Worm (Caenorhabditis elegans): ENCODE measurements around the gene F41H10.12.

The F41H10.12 gene

DNA sequence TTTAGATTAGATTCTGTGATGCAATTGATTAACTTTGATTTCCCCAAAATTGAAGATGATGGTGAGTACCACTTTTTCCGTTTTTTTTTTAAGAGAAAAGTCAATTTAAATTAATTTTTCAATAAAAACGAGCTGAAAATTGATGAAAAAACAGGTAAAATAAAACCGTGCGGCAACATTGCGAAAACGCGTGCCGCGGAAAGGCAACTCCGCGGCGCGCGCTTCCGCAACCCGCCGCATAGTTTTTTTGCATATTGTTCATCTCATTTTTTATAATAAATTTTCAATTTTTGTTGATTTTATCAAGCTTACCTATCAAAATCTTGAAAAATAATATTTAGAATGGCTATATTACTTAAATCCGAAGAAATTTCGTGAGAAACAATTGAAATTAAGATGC lies 14.2 kb upstream of the F41H10.12 start:
- TF ChIP-seq him-1 (tag; optimal IDR thresholded peaks at IDR 0.05) (no peak), dao-5 (tag; optimal IDR thresholded peaks at IDR 0.05) (no peak), W03F9.2 (tag; optimal IDR thresholded peaks at IDR 0.05) (no peak)

DNA sequence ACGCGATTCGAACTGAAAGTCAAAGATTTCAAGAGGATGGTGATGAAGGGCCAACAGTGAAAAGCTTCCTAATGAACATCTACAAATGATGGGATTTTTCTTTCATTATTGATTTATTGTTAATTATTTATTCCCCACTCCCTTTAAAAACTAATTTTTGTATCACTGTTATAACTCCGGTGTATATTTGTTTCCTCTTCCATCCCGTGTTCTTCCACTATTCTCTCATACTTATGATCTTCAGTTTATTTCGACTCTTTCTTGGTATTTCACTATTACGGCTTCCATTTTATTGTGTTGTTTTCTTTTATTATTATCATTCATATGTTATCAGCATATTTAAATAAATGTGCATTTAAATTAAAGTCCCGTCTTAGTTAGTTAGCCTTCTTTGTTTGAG lies 10.8 kb upstream of the F41H10.12 start:
- TF ChIP-seq dao-5 (tag; optimal IDR thresholded peaks at IDR 0.05) (no peak), him-1 (tag; optimal IDR thresholded peaks at IDR 0.05) (no peak), W03F9.2 (tag; optimal IDR thresholded peaks at IDR 0.05) (no peak)

ce11 chrIV:5374946-5375345 lies 10.2 kb upstream of the F41H10.12 start:
- no peak for TF ChIP-seq him-1 (tag; optimal IDR thresholded peaks at IDR 0.05)
- TF ChIP-seq dao-5 (tag; optimal IDR thresholded peaks at IDR 0.05), result no peak
- TF ChIP-seq W03F9.2 (tag; optimal IDR thresholded peaks at IDR 0.05), result no peak

ce11 chrIV:5377062-5377461 lies 8.1 kb upstream of the F41H10.12 start, which contains the start of gene elo-5:
Gene elo-5, minus strand, starts transcription at chrIV:5377117.
- TF ChIP-seq dao-5 (tag; optimal IDR thresholded peaks at IDR 0.05) (no peak), him-1 (tag; optimal IDR thresholded peaks at IDR 0.05) (no peak), W03F9.2 (tag; optimal IDR thresholded peaks at IDR 0.05) (no peak)

DNA sequence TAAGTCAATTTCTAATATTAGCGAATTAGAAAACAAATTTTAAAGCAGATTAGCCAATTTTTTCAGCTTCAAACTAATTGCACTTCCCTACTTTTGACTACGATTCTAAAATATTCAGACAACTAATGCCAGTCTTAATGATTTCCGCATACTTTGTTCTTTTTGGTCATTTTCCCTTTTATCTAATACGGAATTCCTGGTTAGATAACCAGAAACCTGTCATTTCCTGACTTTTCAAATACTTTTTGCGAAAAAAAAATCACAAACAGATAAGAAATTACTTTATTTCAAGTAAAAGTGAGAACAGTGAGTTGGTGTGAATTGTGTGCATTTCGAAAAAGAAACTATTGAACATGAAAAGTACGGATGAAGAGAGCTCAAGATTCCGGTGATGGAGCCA lies 5.0 kb upstream of the F41H10.12 start:
- no peak for TF ChIP-seq W03F9.2 (tag; optimal IDR thresholded peaks at IDR 0.05)
- no peak for TF ChIP-seq dao-5 (tag; optimal IDR thresholded peaks at IDR 0.05)
- TF ChIP-seq him-1 (tag; optimal IDR thresholded peaks at IDR 0.05), result no peak

ce11 chrIV:5381334-5381733 lies 3.8 kb upstream of the F41H10.12 start, which contains the start of gene F41H10.2:
Gene F41H10.2, plus strand, starts transcription at chrIV:5381634.
- no peak for TF ChIP-seq dao-5 (tag; optimal IDR thresholded peaks at IDR 0.05)
- no peak for TF ChIP-seq him-1 (tag; optimal IDR thresholded peaks at IDR 0.05)

DNA sequence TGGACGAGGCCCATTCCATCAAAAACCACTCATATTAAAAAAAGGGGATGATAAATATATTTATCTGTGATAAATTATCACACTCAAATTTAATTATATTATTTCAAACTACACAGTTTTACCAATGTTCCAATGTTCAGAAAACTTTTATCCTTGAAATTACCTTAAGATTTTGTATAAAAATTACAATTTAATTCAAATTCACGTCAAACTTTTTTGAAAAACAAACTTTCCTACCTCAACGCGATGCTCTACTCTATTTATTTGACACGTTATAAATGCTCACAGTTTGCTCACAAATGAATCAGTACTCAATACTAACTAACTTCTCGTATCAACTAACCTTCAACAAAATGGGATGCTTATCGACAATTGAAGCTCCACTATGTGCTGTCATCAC lies 2.5 kb upstream of the F41H10.12 start, which contains the start of gene F41H10.1:
Gene F41H10.1, plus strand, starts transcription at position 301 of the 400 bp plus-strand sequence.
- TF ChIP-seq dao-5 (tag; optimal IDR thresholded peaks at IDR 0.05) (no peak), him-1 (tag; optimal IDR thresholded peaks at IDR 0.05) (no peak), W03F9.2 (tag; optimal IDR thresholded peaks at IDR 0.05) (no peak)

- TF ChIP-seq W03F9.2 (tag; optimal IDR thresholded peaks at IDR 0.05), result no peak
- TF ChIP-seq him-1 (tag; optimal IDR thresholded peaks at IDR 0.05), result no peak
- TF ChIP-seq dao-5 (tag; optimal IDR thresholded peaks at IDR 0.05), result no peak
Measured at ce11 chrIV:5388477-5389065, 3.5 kb downstream of the F41H10.12 start, which contains the start of gene elo-6. Gene elo-6, minus strand, starts transcription at chrIV:5388559.

DNA sequence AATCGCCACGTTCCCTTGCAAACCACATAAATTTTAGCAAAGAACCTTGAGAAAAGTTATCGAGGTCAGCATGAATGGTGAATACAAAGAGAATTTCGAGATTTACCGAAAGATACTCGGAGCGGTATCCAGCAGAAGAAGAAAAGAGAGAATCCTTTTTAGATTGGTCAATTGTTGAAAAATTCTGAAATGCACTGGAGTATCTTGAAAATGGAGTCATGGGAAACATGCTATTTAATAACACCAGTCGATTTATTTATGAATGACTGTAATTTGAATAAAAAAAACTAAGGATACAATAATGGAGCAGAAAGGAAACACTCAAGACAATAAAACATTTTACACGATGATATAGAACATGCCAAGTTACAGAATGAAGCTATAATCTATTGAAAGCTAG lies 4.8 kb downstream of the F41H10.12 start:
- TF ChIP-seq him-1 (tag; optimal IDR thresholded peaks at IDR 0.05) (no peak), W03F9.2 (tag; optimal IDR thresholded peaks at IDR 0.05) (no peak), dao-5 (tag; optimal IDR thresholded peaks at IDR 0.05) (no peak)

- no peak for TF ChIP-seq dao-5 (tag; optimal IDR thresholded peaks at IDR 0.05)
- TF ChIP-seq him-1 (tag; optimal IDR thresholded peaks at IDR 0.05), result no peak
- no peak for TF ChIP-seq W03F9.2 (tag; optimal IDR thresholded peaks at IDR 0.05)
Measured at ce11 chrIV:5391507-5392057, 6.5 kb downstream of the F41H10.12 start, which contains the start of the genes htp-1 and ZK616.5. Gene htp-1, minus strand, starts transcription at chrIV:5391557. Gene ZK616.5, plus strand, starts transcription at chrIV:5391929.

DNA sequence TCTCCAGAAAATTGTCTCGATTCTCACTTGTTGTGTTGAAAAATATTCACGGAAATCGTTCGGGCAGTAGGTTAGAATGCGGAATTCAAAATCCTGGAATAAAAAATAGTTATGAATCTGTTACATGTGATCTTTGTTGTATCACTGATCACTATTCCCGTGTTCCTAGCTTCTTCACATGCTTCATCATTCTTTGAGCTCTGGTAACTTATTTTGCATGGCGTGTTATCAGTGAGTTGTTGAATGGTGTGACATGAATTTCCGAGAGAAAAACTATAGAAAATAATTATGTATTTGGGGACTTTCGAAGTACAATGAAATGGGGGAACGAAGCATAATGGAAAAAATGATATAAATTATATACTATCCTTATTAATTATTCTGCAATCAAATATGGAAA lies 8.4 kb downstream of the F41H10.12 start:
- no peak for TF ChIP-seq W03F9.2 (tag; optimal IDR thresholded peaks at IDR 0.05)
- no peak for TF ChIP-seq dao-5 (tag; optimal IDR thresholded peaks at IDR 0.05)

DNA sequence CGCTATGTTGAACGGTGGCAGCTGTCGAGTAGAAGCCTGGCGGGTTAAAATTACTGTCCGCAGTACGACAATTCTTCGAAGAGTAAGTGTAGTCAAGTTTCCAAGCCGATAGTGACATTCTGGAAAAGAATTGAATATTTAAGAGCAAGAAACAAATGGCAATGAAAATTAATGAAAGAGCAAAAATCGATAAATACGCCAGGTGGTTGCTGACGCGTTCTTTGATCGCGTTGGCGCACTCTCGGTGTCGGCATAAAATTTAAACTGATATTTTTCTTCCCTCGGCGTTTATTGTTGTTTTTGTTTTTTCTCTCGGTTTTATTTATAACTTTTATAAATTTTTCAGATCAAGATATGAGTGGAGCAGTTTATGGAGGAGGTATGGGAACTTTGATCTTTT lies 9.6 kb downstream of the F41H10.12 start, which contains the start of the genes perm-3 and swsn-6:
Gene perm-3, minus strand, starts transcription at position 118 of the 400 bp plus-strand sequence.
Gene swsn-6, plus strand, starts transcription at position 347 of the 400 bp plus-strand sequence.
- TF ChIP-seq him-1 (tag; optimal IDR thresholded peaks at IDR 0.05) (no peak), W03F9.2 (tag; optimal IDR thresholded peaks at IDR 0.05) (peak; percentile 79), dao-5 (tag; optimal IDR thresholded peaks at IDR 0.05) (no peak)

DNA sequence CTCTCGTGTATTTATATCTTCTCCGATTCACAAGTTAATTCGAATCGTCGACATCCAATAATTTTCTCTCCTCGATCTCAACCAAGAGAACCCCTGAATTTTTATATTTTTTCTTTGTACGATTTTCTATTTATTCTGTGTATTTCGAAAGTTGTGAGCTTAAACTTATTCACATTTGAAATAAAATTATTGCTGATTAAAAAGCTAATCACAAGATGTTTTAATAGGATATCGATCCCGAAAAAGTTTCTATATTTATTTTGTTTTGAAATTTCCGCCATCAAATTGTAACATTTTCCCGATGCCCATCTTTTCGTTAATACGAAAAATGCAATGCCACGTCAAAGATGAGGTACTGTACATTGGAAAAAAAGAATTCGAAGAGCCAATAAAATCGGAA lies 11.6 kb downstream of the F41H10.12 start, which contains the start of gene ZK616.3:
Gene ZK616.3, plus strand, starts transcription at position 301 of the 400 bp plus-strand sequence.
- TF ChIP-seq dao-5 (tag; optimal IDR thresholded peaks at IDR 0.05) (no peak), W03F9.2 (tag; optimal IDR thresholded peaks at IDR 0.05) (no peak), him-1 (tag; optimal IDR thresholded peaks at IDR 0.05) (no peak)

DNA sequence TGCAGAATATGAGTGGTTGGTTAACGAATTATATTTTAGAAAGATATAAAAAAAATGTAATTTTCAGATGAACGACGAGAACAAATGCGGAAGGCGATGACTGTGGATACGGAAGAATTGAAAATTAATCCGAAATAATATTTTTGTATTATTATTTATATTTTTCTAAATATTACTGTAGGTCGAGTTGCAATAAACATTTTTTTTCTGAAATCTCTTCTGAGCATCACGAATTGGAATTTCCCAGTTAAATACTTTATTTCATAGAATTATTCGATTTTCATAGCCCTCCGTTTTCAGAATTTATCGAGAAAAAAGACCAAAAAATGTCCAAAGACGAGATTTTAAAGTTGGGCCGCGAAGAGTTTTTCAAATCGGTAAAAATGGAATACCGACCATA lies 12.4 kb downstream of the F41H10.12 start, which contains the start of gene ZK616.2:
Gene ZK616.2, plus strand, starts transcription at position 301 of the 400 bp plus-strand sequence.
- TF ChIP-seq him-1 (tag; optimal IDR thresholded peaks at IDR 0.05) (no peak), dao-5 (tag; optimal IDR thresholded peaks at IDR 0.05) (no peak), W03F9.2 (tag; optimal IDR thresholded peaks at IDR 0.05) (no peak)

Measured in whole organism, L4/young adult.